Worm (Caenorhabditis elegans): ENCODE measurements around the gene srv-21.

The srv-21 gene

ce11 chrIV:5850765-5851377 lies 26.3 kb downstream of the srv-21 start (continued):
- TF ChIP-seq F10E7.11 (tag; optimal IDR thresholded peaks at IDR 0.05) = no peak
- TF ChIP-seq hlh-26 (GFP tag; conservative IDR thresholded peaks at IDR 0.05) = no peak
- TF ChIP-seq zfh-2 (GFP tag; conservative IDR thresholded peaks at IDR 0.05) = no peak
- no peak for TF ChIP-seq madf-8 (GFP tag; conservative IDR thresholded peaks at IDR 0.05)
- TF ChIP-seq ceh-79 (tag; optimal IDR thresholded peaks at IDR 0.05) = no peak
- no peak for TF ChIP-seq aptf-3 (GFP tag; IDR thresholded peaks at IDR 0.05)
- no peak for TF ChIP-seq attf-5 (GFP tag; optimal IDR thresholded peaks at IDR 0.05)
- TF ChIP-seq lin-26 (GFP tag; IDR thresholded peaks at IDR 0.05) = peak; percentile 34; the same call in 1 of the 2 replicates
- no peak for TF ChIP-seq madf-3 (GFP tag; IDR thresholded peaks at IDR 0.05)
- peak; percentile 47 for TF ChIP-seq lsl-1 (GFP tag; optimal IDR thresholded peaks at IDR 0.05)
- no peak for TF ChIP-seq T26A5.8 (tag; optimal IDR thresholded peaks at IDR 0.05)
- TF ChIP-seq lsy-27 (tag; optimal IDR thresholded peaks at IDR 0.05; ENCODE audit: borderline replicate concordance, insufficient read depth) = no peak
- TF ChIP-seq sdz-38 (tag; optimal IDR thresholded peaks at IDR 0.05) = no peak
- no peak for TF ChIP-seq somi-1 (GFP tag; optimal IDR thresholded peaks at IDR 0.05)
- TF ChIP-seq ztf-3 (GFP tag; optimal IDR thresholded peaks at IDR 0.05) = no peak
- no peak for TF ChIP-seq Y53G8AR.9 (GFP tag; conservative IDR thresholded peaks at IDR 0.05)
- TF ChIP-seq Y95B8A.8 (GFP tag; IDR thresholded peaks at IDR 0.05) = no peak
- peak; percentile 42 for TF ChIP-seq F49E8.2 (tag; optimal IDR thresholded peaks at IDR 0.05; ENCODE audit: insufficient read depth)
- TF ChIP-seq egl-18 (GFP tag; IDR thresholded peaks at IDR 0.05) = no peak
- TF ChIP-seq attf-6 (GFP tag; IDR thresholded peaks at IDR 0.05) = peak; percentile 38; the same call in 1 of the 2 replicates
- no peak for TF ChIP-seq mes-4 (tag; optimal IDR thresholded peaks at IDR 0.05)
- TF ChIP-seq bed-1 (GFP tag; IDR thresholded peaks at IDR 0.05) = no peak
- no peak for TF ChIP-seq rcor-1 (GFP tag; IDR thresholded peaks at IDR 0.05)
- no peak for TF ChIP-seq rpc-1 (optimal IDR thresholded peaks at IDR 0.05)
- no peak for TF ChIP-seq rpc-1 (tag; optimal IDR thresholded peaks at IDR 0.05)
- peak; percentile 15 for TF ChIP-seq tbp1 (GFP tag; optimal IDR thresholded peaks at IDR 0.05)
- no peak for TF ChIP-seq F57C9.4 (tag; optimal IDR thresholded peaks at IDR 0.05)
- no peak for TF ChIP-seq ets-4 (GFP tag; optimal IDR thresholded peaks at IDR 0.05)

ce11 chrIV:5847986-5848707 lies 29.0 kb downstream of the srv-21 start, which contains the start of gene sams-3:
sams-3 (plus strand) TSS chrIV:5848657.
- no peak for TF ChIP-seq mxl-1 (tag; optimal IDR thresholded peaks at IDR 0.05)
- peak; percentile 57 for TF ChIP-seq snpc-1.3 (tag; optimal IDR thresholded peaks at IDR 0.05; ENCODE audit: insufficient read depth)
- TF ChIP-seq lin-54 (GFP tag; optimal IDR thresholded peaks at IDR 0.05) = no peak
- TF ChIP-seq tbp1 (GFP tag; optimal IDR thresholded peaks at IDR 0.05) = peak; percentile 15
- 0 out of 2 replicates have a peak, but pooled peaks have one; percentile 15 for TF ChIP-seq D2030.7 (GFP tag; IDR thresholded peaks at IDR 0.05)
- no peak for TF ChIP-seq bed-1 (GFP tag; IDR thresholded peaks at IDR 0.05)
- TF ChIP-seq snpc-4 (GFP tag; optimal IDR thresholded peaks at IDR 0.05) = peak; percentile 47
- TF ChIP-seq snpc-4 (tag; optimal IDR thresholded peaks at IDR 0.05) = peak in 3 of 4 experiments; percentile 61 to 78 (median 74)
- TF ChIP-seq F23B12.7 (tag; optimal IDR thresholded peaks at IDR 0.05; ENCODE audit: insufficient read depth) = peak; percentile 39

DNA sequence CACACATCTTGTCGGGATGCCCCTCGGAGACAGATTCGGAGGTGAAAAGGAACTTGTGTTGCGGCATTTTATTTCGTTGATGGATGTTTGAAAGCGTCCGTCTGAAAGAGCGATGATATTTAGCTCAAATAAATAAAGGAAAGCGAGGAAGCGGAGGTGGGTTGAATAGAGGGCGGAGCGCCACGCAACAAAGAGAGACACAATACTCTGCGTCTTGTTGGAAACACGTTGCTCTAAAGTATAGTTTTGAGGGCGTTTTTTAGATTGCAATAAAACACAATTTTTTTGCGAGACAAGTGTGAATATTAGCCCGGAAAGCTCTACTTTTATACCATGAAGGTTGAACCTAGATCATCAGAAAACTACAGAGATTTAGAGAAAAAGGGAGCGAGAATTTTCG lies 30.9 kb downstream of the srv-21 start, which contains the start of gene sams-4:
sams-4 (minus strand) TSS at position 101 of the 400 bp plus-strand sequence.
- no peak for TF ChIP-seq cebp-1 (GFP tag; IDR thresholded peaks at IDR 0.05)
- no peak for TF ChIP-seq cebp-1 (tag; optimal IDR thresholded peaks at IDR 0.05)
- no peak for TF ChIP-seq ztf-6 (GFP tag; IDR thresholded peaks at IDR 0.05)
- TF ChIP-seq nhr-90 (tag; optimal IDR thresholded peaks at IDR 0.05) = no peak
- no peak for TF ChIP-seq Y53F4B.3 (GFP tag; IDR thresholded peaks at IDR 0.05)
- TF ChIP-seq bed-1 (GFP tag; IDR thresholded peaks at IDR 0.05) = no peak
- no peak for TF ChIP-seq nfyb-1 (GFP tag; IDR thresholded peaks at IDR 0.05)
- TF ChIP-seq zim-3 (tag; optimal IDR thresholded peaks at IDR 0.05) = no peak
- TF ChIP-seq dpff-1 (tag; optimal IDR thresholded peaks at IDR 0.05) = no peak
- no peak for TF ChIP-seq xnd-1 (tag; optimal IDR thresholded peaks at IDR 0.05)
- TF ChIP-seq ztf-25 (GFP tag; IDR thresholded peaks at IDR 0.05) = no peak
- TF ChIP-seq C17E4.6 (GFP tag; IDR thresholded peaks at IDR 0.05) = no peak

All from whole organism, young adult.